Worm (Caenorhabditis elegans) whole organism, young adult: Measurements from ENCODE around the gene srb-3.

Experiments used
- D2030.7 ChIP-seq: fragments of 200-800 bp; sonication (Bioruptor generic); IDR thresholded peaks from 2 replicates; pipeline ENCODE4 v1.3.6; 2022; ENCODE audit warnings: missing genetic modification reagents, missing genetic modification characterization, missing compliant biosample characterization
- F10E7.11 ChIP-seq: sonication (generic microtip); optimal IDR thresholded peaks from 2 replicates; lab custom pipeline; 2017; ENCODE audit warnings: mild to moderate bottlenecking, missing genetic modification characterization, moderate library complexity, missing compliant biosample characterization
- F23B12.7 ChIP-seq: sonication (generic microtip); optimal IDR thresholded peaks from 2 replicates; lab custom pipeline; 2017; ENCODE audit warnings: missing genetic modification characterization, mild to moderate bottlenecking, missing compliant biosample characterization, antibody characterized with exemption, moderate library complexity; ENCODE audit not compliant: insufficient read depth
- F49E8.2 ChIP-seq: sonication (generic microtip); optimal IDR thresholded peaks from 3 replicates; lab custom pipeline; 2017; ENCODE audit warnings: missing genetic modification characterization, mild to moderate bottlenecking, missing compliant biosample characterization, antibody characterized with exemption, moderate library complexity; ENCODE audit not compliant: insufficient read depth
- F52B5.7 ChIP-seq: sonication (generic microtip); optimal IDR thresholded peaks from 2 replicates; lab custom pipeline; 2016; ENCODE audit warnings: mild to moderate bottlenecking, missing genetic modification characterization, missing compliant biosample characterization
- T26A5.8 ChIP-seq: sonication (generic microtip); optimal IDR thresholded peaks from 2 replicates; lab custom pipeline; 2016; ENCODE audit warnings: missing genetic modification characterization, missing compliant biosample characterization
- Y95B8A.8 ChIP-seq: fragments of 200-800 bp; sonication (Bioruptor generic); IDR thresholded peaks from 2 replicates; pipeline ENCODE4 v1.3.6; 2022; ENCODE audit warnings: missing genetic modification reagents, missing genetic modification characterization, missing compliant biosample characterization
- ama-1 ChIP-seq, 3 experiments: fragments of 150-350 bp in 1 of 3; sonication (generic microtip) in 2 of 3; optimal IDR thresholded peaks; 2 replicates each; lab custom pipeline; 2014 to 2018; ENCODE audit warnings: missing biosample characterization in 2 of 3, missing genetic modification characterization in 2 of 3, missing genetic modification reagents in 2 of 3
- atf-7 ChIP-seq: sonication (generic microtip); optimal IDR thresholded peaks from 2 replicates; lab custom pipeline; 2017; ENCODE audit warnings: mild to moderate bottlenecking, missing genetic modification characterization, missing compliant biosample characterization
- bed-1 ChIP-seq: fragments of 200-800 bp; sonication (Bioruptor generic); IDR thresholded peaks from 2 replicates; pipeline ENCODE4 v1.3.6; 2022; ENCODE audit warnings: missing genetic modification reagents, missing genetic modification characterization, missing compliant biosample characterization
- ceh-79 ChIP-seq: sonication (generic microtip); optimal IDR thresholded peaks from 2 replicates; lab custom pipeline; 2017; ENCODE audit warnings: mild to moderate bottlenecking, missing genetic modification characterization, missing compliant biosample characterization
- ceh-91 ChIP-seq: fragments of 200-800 bp; sonication (Bioruptor generic); IDR thresholded peaks from 2 replicates; pipeline ENCODE4 v1.3.6; 2022; ENCODE audit warnings: missing genetic modification reagents, missing genetic modification characterization, missing compliant biosample characterization
- chd-7 ChIP-seq: sonication (generic microtip); optimal IDR thresholded peaks from 2 replicates; lab custom pipeline; 2016; ENCODE audit warnings: mild to moderate bottlenecking, missing genetic modification characterization, moderate library complexity, missing compliant biosample characterization
- dox-1 ChIP-seq: fragments of 200-800 bp; sonication (Bioruptor generic); IDR thresholded peaks from 2 replicates; pipeline ENCODE4 v1.3.6; 2022; ENCODE audit warnings: missing genetic modification reagents, missing genetic modification characterization, missing compliant biosample characterization
- efl-1 ChIP-seq: fragments of 150-350 bp; optimal IDR thresholded peaks from 2 replicates; lab custom pipeline; 2014; ENCODE audit warnings: missing biosample characterization, missing genetic modification reagents, missing genetic modification characterization
- egl-18 ChIP-seq: fragments of 200-800 bp; sonication (Bioruptor generic); IDR thresholded peaks from 2 replicates; pipeline ENCODE4 v1.3.6; 2022; ENCODE audit warnings: missing genetic modification reagents, missing genetic modification characterization, missing compliant biosample characterization
- fkh-3 ChIP-seq: sonication (generic microtip); optimal IDR thresholded peaks from 2 replicates; lab custom pipeline; 2016; ENCODE audit warnings: mild to moderate bottlenecking, missing genetic modification characterization, missing compliant biosample characterization
- gei-17 ChIP-seq: fragments of 200-800 bp; sonication (Bioruptor generic); optimal IDR thresholded peaks from 2 replicates; lab custom pipeline; 2018; ENCODE audit warnings: mild to moderate bottlenecking, missing genetic modification characterization, missing compliant biosample characterization
- him-1 ChIP-seq: sonication (generic microtip); optimal IDR thresholded peaks from 2 replicates; lab custom pipeline; 2016; ENCODE audit warnings: missing genotype, missing genetic modification reagents, missing genetic modification characterization, missing compliant biosample characterization
- hlh-12 ChIP-seq: sonication (generic microtip); optimal IDR thresholded peaks from 2 replicates; lab custom pipeline; 2016; ENCODE audit warnings: missing genetic modification characterization, missing compliant biosample characterization
- hmg-20 ChIP-seq: fragments of 200-800 bp; sonication (Bioruptor generic); IDR thresholded peaks from 2 replicates; pipeline ENCODE4 v1.3.6; 2022; ENCODE audit warnings: missing genetic modification reagents, missing genetic modification characterization, missing compliant biosample characterization
- hrde-1 ChIP-seq: sonication (generic microtip); optimal IDR thresholded peaks from 2 replicates; lab custom pipeline; 2016; ENCODE audit warnings: missing genetic modification characterization, mild to moderate bottlenecking, missing compliant biosample characterization, moderate library complexity, missing genotype, missing genetic modification reagents, borderline replicate concordance
- hsf-1 ChIP-seq: fragments of 200-800 bp; sonication (Bioruptor generic); IDR thresholded peaks from 2 replicates; pipeline ENCODE4 v1.3.6; 2022; ENCODE audit warnings: missing genetic modification reagents, missing genetic modification characterization, missing compliant biosample characterization
- lin-40 ChIP-seq: sonication (generic microtip); optimal IDR thresholded peaks from 2 replicates; lab custom pipeline; 2016; ENCODE audit warnings: missing genetic modification characterization, mild to moderate bottlenecking, missing compliant biosample characterization, missing genotype, missing genetic modification reagents
- lsl-1 ChIP-seq: fragments of 200-800 bp; sonication (Bioruptor generic); optimal IDR thresholded peaks from 2 replicates; lab custom pipeline; 2018; ENCODE audit warnings: mild to moderate bottlenecking, missing genetic modification characterization, moderate library complexity, missing compliant biosample characterization
- madf-6 ChIP-seq: fragments of 200-800 bp; sonication (Bioruptor generic); IDR thresholded peaks from 2 replicates; pipeline ENCODE4 v1.3.6; 2022; ENCODE audit warnings: missing genetic modification reagents, missing genetic modification characterization, missing compliant biosample characterization
- mcd-1 ChIP-seq: fragments of 200-800 bp; sonication (Bioruptor generic); IDR thresholded peaks from 2 replicates; pipeline ENCODE4 v1.3.6; 2022; ENCODE audit warnings: missing genetic modification reagents, missing genetic modification characterization, missing compliant biosample characterization
- mel-28 ChIP-seq: sonication (generic microtip); optimal IDR thresholded peaks from 2 replicates; lab custom pipeline; 2016; ENCODE audit warnings: borderline replicate concordance, mild to moderate bottlenecking, missing genetic modification characterization, missing compliant biosample characterization
- nfyb-1 ChIP-seq: fragments of 200-800 bp; sonication (Bioruptor generic); IDR thresholded peaks from 2 replicates; pipeline ENCODE4 v1.3.6; 2022; ENCODE audit warnings: missing genetic modification reagents, missing genetic modification characterization, missing compliant biosample characterization
- nhr-27 ChIP-seq: fragments of 200-800 bp; sonication (Bioruptor generic); optimal IDR thresholded peaks from 2 replicates; lab custom pipeline; 2018; ENCODE audit warnings: mild to moderate bottlenecking, missing genetic modification characterization, moderate library complexity, missing compliant biosample characterization
- nhr-80 ChIP-seq: sonication (generic microtip); optimal IDR thresholded peaks from 2 replicates; lab custom pipeline; 2016; ENCODE audit warnings: missing genetic modification characterization, missing compliant biosample characterization
- pbrm-1 ChIP-seq: fragments of 200-800 bp; sonication (Bioruptor generic); IDR thresholded peaks from 2 replicates; pipeline ENCODE4 v1.3.6; 2022; ENCODE audit warnings: missing genetic modification reagents, missing genetic modification characterization, missing compliant biosample characterization
- rec-8 ChIP-seq, 2 experiments: sonication (generic microtip); optimal IDR thresholded peaks; 2 replicates each; lab custom pipeline; 2016; ENCODE audit warnings: mild to moderate bottlenecking in 2 of 2, missing genetic modification characterization in 2 of 2, missing genetic modification reagents in 2 of 2, missing genotype in 2 of 2, missing biosample characterization in 1 of 2, missing compliant biosample characterization in 1 of 2, moderate library complexity in 1 of 2
- repo-1 ChIP-seq: sonication (generic microtip); optimal IDR thresholded peaks from 2 replicates; lab custom pipeline; 2017; ENCODE audit warnings: mild to moderate bottlenecking, missing genetic modification characterization, missing compliant biosample characterization
- sea-2 ChIP-seq: fragments of 200-800 bp; sonication (Bioruptor generic); IDR thresholded peaks from 2 replicates; pipeline ENCODE4 v1.3.6; 2022; ENCODE audit warnings: missing genetic modification characterization, missing compliant biosample characterization
- snpc-1.1 ChIP-seq: sonication (generic microtip); optimal IDR thresholded peaks from 2 replicates; lab custom pipeline; 2017; ENCODE audit warnings: missing genetic modification characterization, mild to moderate bottlenecking, missing compliant biosample characterization, antibody characterized with exemption, moderate library complexity, missing genotype, missing genetic modification reagents; ENCODE audit not compliant: insufficient read depth
- sptf-2 ChIP-seq: fragments of 200-800 bp; sonication (Bioruptor generic); optimal IDR thresholded peaks from 2 replicates; lab custom pipeline; 2018; ENCODE audit warnings: mild to moderate bottlenecking, missing genetic modification characterization, missing compliant biosample characterization
- unc-62 ChIP-seq: fragments of 150-350 bp; optimal IDR thresholded peaks from 2 replicates; lab custom pipeline; 2014; ENCODE audit warnings: missing biosample characterization, missing genetic modification reagents, missing genetic modification characterization
- zim-3 ChIP-seq: sonication (generic microtip); optimal IDR thresholded peaks from 2 replicates; lab custom pipeline; 2017; ENCODE audit warnings: mild to moderate bottlenecking, missing genetic modification characterization, moderate library complexity, missing compliant biosample characterization
- ztf-22 ChIP-seq: fragments of 200-800 bp; sonication (Bioruptor generic); optimal IDR thresholded peaks from 2 replicates; lab custom pipeline; 2018; ENCODE audit warnings: mild to moderate bottlenecking, missing genetic modification characterization, moderate library complexity, missing compliant biosample characterization
- ztf-25 ChIP-seq: fragments of 200-800 bp; sonication (Bioruptor generic); IDR thresholded peaks from 2 replicates; pipeline ENCODE4 v1.3.6; 2022; ENCODE audit warnings: missing genetic modification reagents, missing genetic modification characterization, missing compliant biosample characterization
- ztf-28 ChIP-seq: fragments of 200-800 bp; sonication (Bioruptor generic); IDR thresholded peaks from 2 replicates; pipeline ENCODE4 v1.3.6; 2022; ENCODE audit warnings: missing genetic modification reagents, missing genetic modification characterization, missing compliant biosample characterization
- ztf-6 ChIP-seq: fragments of 200-800 bp; sonication (Bioruptor generic); IDR thresholded peaks from 2 replicates; pipeline ENCODE4 v1.3.6; 2022; ENCODE audit warnings: missing genetic modification reagents, missing genetic modification characterization, missing compliant biosample characterization

The srb-3 gene

DNA sequence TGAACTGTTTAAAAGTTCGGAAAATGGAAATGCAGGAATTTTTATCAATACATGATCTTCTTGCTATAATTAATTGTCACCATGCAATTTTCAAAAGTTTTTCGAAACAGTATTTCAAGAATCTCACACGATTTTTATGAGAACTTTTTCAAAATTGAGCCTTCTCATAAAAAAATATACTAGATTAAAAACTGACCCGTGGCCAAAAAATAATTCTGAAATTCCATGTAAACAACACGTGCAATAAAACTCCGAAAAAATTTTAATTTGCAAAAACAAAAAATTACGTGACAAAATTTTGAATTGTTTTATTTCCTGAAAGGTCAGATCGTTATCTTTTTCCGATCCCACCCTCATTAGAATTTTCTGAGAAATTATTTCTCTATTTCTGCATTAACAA, 28.9 kb upstream of the srb-3 start, which contains the start of gene C34F11.5:
TSS of gene C34F11.5 (plus strand) at position 301 of the 400 bp plus-strand sequence.
- TF ChIP-seq sea-2 (GFP tag; lab: Robert Waterston, UW), result no peak
- TF ChIP-seq repo-1 (tag; lab: Kevin White, UChicago), result no peak
- no peak for TF ChIP-seq snpc-1.1 (tag; lab: Kevin White, UChicago)
- no peak for TF ChIP-seq hlh-12 (tag; lab: Kevin White, UChicago)
- no peak for TF ChIP-seq ceh-79
- no peak for TF ChIP-seq nhr-27
- TF ChIP-seq F52B5.7 (tag; lab: Kevin White, UChicago), result no peak
- TF ChIP-seq ztf-28 (GFP tag; lab: Robert Waterston, UW), result no peak
- TF ChIP-seq lin-40 (tag; lab: Kevin White, UChicago), result no peak
- no peak for TF ChIP-seq mel-28 (tag; lab: Kevin White, UChicago)
- TF ChIP-seq chd-7, result no peak
- TF ChIP-seq nfyb-1 (GFP tag; lab: Robert Waterston, UW), result no peak
- TF ChIP-seq sptf-2 (GFP tag; lab: Kevin White, UChicago), result no peak
- TF ChIP-seq D2030.7 (GFP tag; lab: Robert Waterston, UW), result no peak
- TF ChIP-seq pbrm-1, result no peak
- no peak for TF ChIP-seq ztf-25 (GFP tag; lab: Robert Waterston, UW)
- TF ChIP-seq ztf-22 (GFP tag; lab: Kevin White, UChicago), result no peak
- TF ChIP-seq hmg-20 (GFP tag; lab: Robert Waterston, UW), result no peak
- TF ChIP-seq rec-8 (tag; optimal IDR thresholded peaks at IDR 0.05; lab: Kevin White, UChicago), result no peak

DNA sequence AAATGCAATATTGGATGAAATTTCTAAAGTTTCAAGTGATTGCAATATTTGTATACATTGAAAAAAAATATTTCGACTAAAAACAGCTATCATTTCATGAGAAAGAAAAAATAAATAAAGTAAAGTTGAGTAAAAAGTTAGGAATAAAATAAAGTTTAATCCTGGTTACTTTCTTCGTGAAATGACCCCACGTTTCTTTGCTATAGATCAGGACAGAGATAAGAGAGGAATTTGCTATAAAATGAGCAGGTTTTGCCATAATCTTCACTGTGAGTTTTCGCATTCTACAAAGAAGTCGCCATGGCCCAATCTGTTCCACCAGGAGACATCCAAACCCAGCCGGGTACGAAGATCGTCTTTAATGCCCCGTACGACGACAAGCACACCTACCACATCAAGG, 27.4 kb upstream of the srb-3 start, which contains the start of gene msp-49:
TSS of gene msp-49 (plus strand) at position 301 of the 400 bp plus-strand sequence.
- TF ChIP-seq ama-1 (optimal IDR thresholded peaks at IDR 0.05; lab: Kevin White, UChicago) (no peak), ama-1 (GFP tag; optimal IDR thresholded peaks at IDR 0.05; lab: Kevin White, UChicago) (no peak), fkh-3 (tag; lab: Kevin White, UChicago) (no peak), madf-6 (GFP tag; lab: Robert Waterston, UW) (no peak), egl-18 (GFP tag; lab: Robert Waterston, UW) (no peak), zim-3 (no peak), hsf-1 (GFP tag; lab: Robert Waterston, UW) (no peak), him-1 (tag; lab: Kevin White, UChicago) (no peak), atf-7 (tag; lab: Kevin White, UChicago) (no peak), gei-17 (no peak), bed-1 (GFP tag; lab: Robert Waterston, UW) (no peak), hrde-1 (tag; lab: Kevin White, UChicago) (no peak), dox-1 (GFP tag; lab: Robert Waterston, UW) (no peak), T26A5.8 (no peak)

DNA sequence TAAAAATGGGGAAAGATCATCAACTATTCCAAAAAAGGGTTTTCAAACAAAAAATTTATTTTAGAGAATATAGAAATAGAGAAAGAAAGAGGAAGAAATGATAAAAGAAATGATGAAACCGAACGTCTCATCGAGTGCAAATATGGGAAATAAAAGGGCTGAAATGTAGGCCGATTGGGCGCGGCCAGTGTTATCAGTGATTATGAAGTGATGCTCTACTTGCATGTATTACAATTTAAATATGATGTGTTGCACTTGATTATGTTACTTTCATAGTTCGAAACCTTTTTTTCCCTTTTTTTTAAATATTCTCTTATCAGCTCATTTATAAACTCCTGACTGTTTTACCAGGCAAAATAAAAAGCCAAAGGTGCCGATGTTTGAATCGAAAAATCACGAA, 25.1 kb upstream of the srb-3 start:
- no peak for TF ChIP-seq F23B12.7 (tag; lab: Kevin White, UChicago)
- TF ChIP-seq nhr-80 (tag; lab: Kevin White, UChicago), result peak; percentile 85

DNA sequence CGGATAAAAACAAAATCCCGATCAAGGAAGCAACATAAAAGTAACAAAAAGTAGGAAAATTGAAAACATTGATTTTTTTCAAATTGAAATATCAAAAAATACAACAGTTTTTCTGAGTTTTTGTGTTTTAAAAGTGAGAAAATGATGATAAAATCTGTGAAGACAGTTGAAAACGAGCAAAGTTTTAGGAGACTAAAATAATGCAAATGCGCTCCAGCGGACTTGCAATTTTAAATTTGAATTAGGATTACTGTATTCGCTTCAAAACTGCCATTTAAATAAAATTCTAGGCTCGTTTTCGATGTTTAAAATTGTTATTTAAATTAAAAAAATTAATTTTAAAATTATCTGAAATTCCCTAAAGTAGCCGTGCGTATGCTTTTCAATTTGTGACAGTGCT, 21.3 kb upstream of the srb-3 start:
- peak; percentile 57; the same call in 1 of the 2 replicates for TF ChIP-seq mcd-1
- TF ChIP-seq ceh-91 (GFP tag; lab: Robert Waterston, UW), result no peak
- TF ChIP-seq D2030.7 (GFP tag; lab: Robert Waterston, UW), result peak; percentile 27; the same call in 1 of the 2 replicates
- TF ChIP-seq lsl-1 (GFP tag; lab: Kevin White, UChicago), result peak; percentile 80
- no peak for TF ChIP-seq snpc-1.1 (tag; lab: Kevin White, UChicago)
- peak; percentile 20 for TF ChIP-seq efl-1 (GFP tag; lab: Kevin White, UChicago)
- no peak for TF ChIP-seq F49E8.2 (tag; lab: Kevin White, UChicago)
- no peak for TF ChIP-seq F10E7.11 (tag; lab: Kevin White, UChicago)
- no peak for TF ChIP-seq Y95B8A.8 (GFP tag; lab: Robert Waterston, UW)
- TF ChIP-seq ztf-6 (GFP tag; lab: Robert Waterston, UW), result no peak
- no peak for TF ChIP-seq unc-62
